Worm (Caenorhabditis elegans) whole organism, L2 larva: ENCODE measurements around the gene ctns-1.

ENCODE experiments used
- F13H6.1 ChIP-seq: sonication (generic microtip); optimal IDR thresholded peaks from 2 replicates; lab custom pipeline; 2016; ENCODE audit warnings: missing genetic modification characterization, missing compliant biosample characterization
- Y55F3AM.14 ChIP-seq: fragments of 200-800 bp; sonication (Bioruptor generic); optimal IDR thresholded peaks from 2 replicates; lab custom pipeline; 2018; ENCODE audit warnings: mild to moderate bottlenecking, missing genetic modification characterization, missing compliant biosample characterization
- ZK546.5 ChIP-seq: sonication (generic microtip); optimal IDR thresholded peaks from 2 replicates; lab custom pipeline; 2017; ENCODE audit warnings: missing biosample characterization, missing genetic modification characterization
- alr-1 ChIP-seq: fragments of 150-350 bp; optimal IDR thresholded peaks from 2 replicates; lab custom pipeline; 2014; ENCODE audit warnings: missing biosample characterization, missing genetic modification characterization
- aly-2 ChIP-seq: fragments of 150-350 bp; optimal IDR thresholded peaks from 2 replicates; lab custom pipeline; 2014; ENCODE audit warnings: missing biosample characterization, missing genetic modification characterization
- ama-1 ChIP-seq: fragments of 150-350 bp; optimal IDR thresholded peaks from 2 replicates; lab custom pipeline; 2018; ENCODE audit warnings: inconsistent platforms
- blmp-1 ChIP-seq: sonication (generic microtip); optimal IDR thresholded peaks from 2 replicates; lab custom pipeline; 2017; ENCODE audit warnings: missing genetic modification characterization, mild to moderate bottlenecking, missing compliant biosample characterization, antibody characterized with exemption, moderate library complexity; ENCODE audit not compliant: insufficient read depth
- ceh-16 ChIP-seq: fragments of 150-350 bp; optimal IDR thresholded peaks from 2 replicates; lab custom pipeline; 2014; ENCODE audit warnings: missing biosample characterization, missing genetic modification characterization
- ceh-82 ChIP-seq: fragments of 150-350 bp; optimal IDR thresholded peaks from 2 replicates; lab custom pipeline; 2014; ENCODE audit warnings: missing biosample characterization, missing genetic modification characterization
- dmd-4 ChIP-seq: sonication (generic microtip); optimal IDR thresholded peaks from 2 replicates; lab custom pipeline; 2017; ENCODE audit warnings: missing biosample characterization, missing genetic modification characterization
- egl-27 ChIP-seq: sonication (generic microtip); optimal IDR thresholded peaks from 3 replicates; lab custom pipeline; 2017; ENCODE audit warnings: missing biosample characterization, missing genetic modification reagents, missing genetic modification characterization
- elt-1 ChIP-seq: fragments of 150-350 bp; optimal IDR thresholded peaks from 2 replicates; lab custom pipeline; 2014; ENCODE audit warnings: missing biosample characterization, missing genetic modification characterization
- elt-3 ChIP-seq: sonication (generic microtip); optimal IDR thresholded peaks from 2 replicates; lab custom pipeline; 2017; ENCODE audit warnings: missing biosample characterization, missing genetic modification characterization
- gmeb-1 ChIP-seq: fragments of 150-350 bp; optimal IDR thresholded peaks from 2 replicates; lab custom pipeline; 2014; ENCODE audit warnings: missing biosample characterization, missing genetic modification characterization
- lin-11 ChIP-seq: fragments of 150-350 bp; sonication (generic microtip); optimal IDR thresholded peaks from 2 replicates; lab custom pipeline; 2014; ENCODE audit warnings: missing biosample characterization, missing genetic modification characterization, inconsistent platforms, mixed read lengths
- lin-13 ChIP-seq: fragments of 150-350 bp; optimal IDR thresholded peaks from 2 replicates; lab custom pipeline; 2014; ENCODE audit warnings: missing biosample characterization, missing genetic modification reagents, missing genetic modification characterization
- mab-5 ChIP-seq: fragments of 150-350 bp; optimal IDR thresholded peaks from 2 replicates; lab custom pipeline; 2014; ENCODE audit warnings: missing biosample characterization, missing genetic modification characterization
- mbf-1 ChIP-seq: sonication (generic microtip); optimal IDR thresholded peaks from 2 replicates; lab custom pipeline; 2017; ENCODE audit warnings: missing biosample characterization, missing genetic modification characterization
- mdl-1 ChIP-seq, 2 experiments: fragments of 150-350 bp in 1 of 2; sonication (generic microtip) in 1 of 2; optimal IDR thresholded peaks; 2 replicates each; lab custom pipeline; 2017; ENCODE audit warnings: missing biosample characterization in 2 of 2, missing genetic modification characterization in 2 of 2
- nhr-10 ChIP-seq: sonication (generic microtip); optimal IDR thresholded peaks from 2 replicates; lab custom pipeline; 2017; ENCODE audit warnings: missing biosample characterization, missing genetic modification characterization
- nhr-11 ChIP-seq: fragments of 150-350 bp; optimal IDR thresholded peaks from 2 replicates; lab custom pipeline; 2014; ENCODE audit warnings: missing biosample characterization, missing genetic modification characterization
- nhr-12 ChIP-seq: fragments of 150-350 bp; optimal IDR thresholded peaks from 2 replicates; lab custom pipeline; 2014; ENCODE audit warnings: missing biosample characterization, missing genetic modification characterization
- nhr-129 ChIP-seq: fragments of 150-350 bp; optimal IDR thresholded peaks from 2 replicates; lab custom pipeline; 2014; ENCODE audit warnings: missing biosample characterization, missing genetic modification characterization
- nhr-23 ChIP-seq: fragments of 150-350 bp; optimal IDR thresholded peaks from 2 replicates; lab custom pipeline; 2014; ENCODE audit warnings: missing biosample characterization, missing genetic modification reagents, missing genetic modification characterization
- nhr-237 ChIP-seq: fragments of 150-350 bp; optimal IDR thresholded peaks from 2 replicates; lab custom pipeline; 2014; ENCODE audit warnings: missing biosample characterization, missing genetic modification characterization
- nhr-6 ChIP-seq: fragments of 150-350 bp; optimal IDR thresholded peaks from 2 replicates; lab custom pipeline; 2014; ENCODE audit warnings: missing biosample characterization, missing genetic modification characterization
- nhr-77 ChIP-seq: fragments of 150-350 bp; optimal IDR thresholded peaks from 2 replicates; lab custom pipeline; 2014; ENCODE audit warnings: missing biosample characterization, missing genetic modification characterization
- peb-1 ChIP-seq: fragments of 150-350 bp; optimal IDR thresholded peaks from 2 replicates; lab custom pipeline; 2014; ENCODE audit warnings: missing biosample characterization, missing genetic modification characterization
- sem-4 ChIP-seq: fragments of 150-350 bp; optimal IDR thresholded peaks from 2 replicates; lab custom pipeline; 2014; ENCODE audit warnings: missing biosample characterization, missing genetic modification reagents, missing genetic modification characterization
- skn-1 ChIP-seq: sonication (generic microtip); optimal IDR thresholded peaks from 2 replicates; lab custom pipeline; 2017; ENCODE audit warnings: missing biosample characterization, missing genetic modification characterization
- sma-3 ChIP-seq: sonication (generic microtip); optimal IDR thresholded peaks from 2 replicates; lab custom pipeline; 2016; ENCODE audit warnings: missing genetic modification reagents, missing genetic modification characterization, missing compliant biosample characterization
- sma-9 ChIP-seq, 2 experiments: fragments of 150-350 bp in 1 of 2; sonication (generic microtip) in 1 of 2; optimal IDR thresholded peaks; 2 replicates each; lab custom pipeline; 2014 to 2016; ENCODE audit warnings: missing genetic modification characterization in 2 of 2, mild to moderate bottlenecking in 1 of 2, missing biosample characterization in 1 of 2, missing compliant biosample characterization in 1 of 2, missing genetic modification reagents in 1 of 2, moderate library complexity in 1 of 2
- snpc-4 ChIP-seq: fragments of 150-350 bp; optimal IDR thresholded peaks from 2 replicates; lab custom pipeline; 2014; ENCODE audit warnings: missing biosample characterization, missing genetic modification characterization
- unc-39 ChIP-seq: fragments of 150-350 bp; optimal IDR thresholded peaks from 2 replicates; lab custom pipeline; 2014; ENCODE audit warnings: missing biosample characterization, missing genetic modification characterization
- unc-55 ChIP-seq: fragments of 150-350 bp; sonication (generic microtip); optimal IDR thresholded peaks from 3 replicates; lab custom pipeline; 2014; ENCODE audit warnings: missing biosample characterization, missing genetic modification reagents, missing genetic modification characterization
- zag-1 ChIP-seq: fragments of 150-350 bp; optimal IDR thresholded peaks from 2 replicates; lab custom pipeline; 2014; ENCODE audit warnings: missing biosample characterization, missing genetic modification characterization
- ztf-1 ChIP-seq: fragments of 200-800 bp; sonication (Bioruptor generic); conservative IDR thresholded peaks from 2 replicates; pipeline ENCODE4 v1.3.6; 2022; ENCODE audit warnings: missing genetic modification characterization, missing compliant biosample characterization
- ztf-11 ChIP-seq: sonication (generic microtip); optimal IDR thresholded peaks from 2 replicates; lab custom pipeline; 2017; ENCODE audit warnings: missing biosample characterization, missing genetic modification characterization
- ztf-4 ChIP-seq: fragments of 150-350 bp; optimal IDR thresholded peaks from 2 replicates; lab custom pipeline; 2014; ENCODE audit warnings: missing biosample characterization, missing genetic modification characterization

ctns-1 gene

ce11 chrII:8156845-8157373 is 20.2 kb upstream of the ctns-1 start, which contains the start of the genes tub-1 and tmem-138:
Gene tub-1, minus strand, starts transcription at chrII:8156945.
Gene tmem-138, plus strand, starts transcription at chrII:8157323.
- TF ChIP-seq ama-1 (lab: Kevin White, UChicago) (no peak), F13H6.1 (tag; lab: Kevin White, UChicago) (no peak), mdl-1 (tag; optimal IDR thresholded peaks at IDR 0.05; lab: Kevin White, UChicago) (no peak), dmd-4 (tag; lab: Kevin White, UChicago) (no peak), mab-5 (no peak)

- no peak for TF ChIP-seq blmp-1 (tag; lab: Kevin White, UChicago)
- TF ChIP-seq Y55F3AM.14 (GFP tag; lab: Kevin White, UChicago): no peak
- no peak for TF ChIP-seq gmeb-1
- TF ChIP-seq alr-1 (tag; lab: Kevin White, UChicago): no peak
- TF ChIP-seq ceh-82 (tag; lab: Kevin White, UChicago): no peak
- TF ChIP-seq unc-39 (tag; lab: Kevin White, UChicago): no peak
- no peak for TF ChIP-seq ztf-4 (tag; lab: Kevin White, UChicago)
- TF ChIP-seq sma-3 (GFP tag; lab: Kevin White, UChicago): no peak
- no peak for TF ChIP-seq mdl-1 (tag; optimal IDR thresholded peaks at IDR 0.05; lab: Kevin White, UChicago)
- no peak for TF ChIP-seq snpc-4 (tag; lab: Kevin White, UChicago)
- TF ChIP-seq nhr-12 (tag; lab: Kevin White, UChicago): no peak
- no peak for TF ChIP-seq lin-13 (GFP tag; lab: Kevin White, UChicago)
- TF ChIP-seq nhr-23 (tag; lab: Kevin White, UChicago): no peak
- no peak for TF ChIP-seq unc-55 (GFP tag; lab: Kevin White, UChicago)
Measured at ce11 chrII:8152711-8153325, 16.1 kb upstream of the ctns-1 start.

- no peak for TF ChIP-seq nhr-129 (tag; lab: Kevin White, UChicago)
Measured at ce11 chrII:8149930-8150329, 13.2 kb upstream of the ctns-1 start, which contains the start of gene F10B5.3. Gene F10B5.3, minus strand, starts transcription at chrII:8150030.

- TF ChIP-seq nhr-6 (tag; lab: Kevin White, UChicago) (no peak), zag-1 (tag; lab: Kevin White, UChicago) (no peak), unc-55 (GFP tag; lab: Kevin White, UChicago) (no peak), gmeb-1 (no peak), nhr-11 (tag; lab: Kevin White, UChicago) (no peak), aly-2 (tag; lab: Kevin White, UChicago) (no peak), sma-3 (GFP tag; lab: Kevin White, UChicago) (no peak), elt-1 (no peak), ztf-11 (tag; lab: Kevin White, UChicago) (no peak), ztf-1 (GFP tag; lab: Robert Waterston, UW) (no peak), mbf-1 (tag; lab: Kevin White, UChicago) (no peak), ceh-16 (tag; lab: Kevin White, UChicago) (no peak), snpc-4 (tag; lab: Kevin White, UChicago) (no peak), ama-1 (lab: Kevin White, UChicago) (no peak), skn-1 (no peak), lin-11 (no peak), nhr-129 (tag; lab: Kevin White, UChicago) (no peak)
Measured at ce11 chrII:8144543-8144942, 7.8 kb upstream of the ctns-1 start, which contains the start of gene F10B5.2. Gene F10B5.2, plus strand, starts transcription at chrII:8144762.

- TF ChIP-seq nhr-129 (tag; lab: Kevin White, UChicago) (peak; percentile 69), lin-11 (no peak), ZK546.5 (tag; lab: Kevin White, UChicago) (no peak), nhr-10 (tag; lab: Kevin White, UChicago) (no peak), gmeb-1 (peak; percentile 56), skn-1 (peak; percentile 6), Y55F3AM.14 (GFP tag; lab: Kevin White, UChicago) (no peak), mab-5 (no peak), lin-13 (GFP tag; lab: Kevin White, UChicago) (peak; percentile 22), nhr-12 (tag; lab: Kevin White, UChicago) (no peak), mdl-1 (tag; optimal IDR thresholded peaks at IDR 0.05; lab: Kevin White, UChicago) (no peak), nhr-11 (tag; lab: Kevin White, UChicago) (no peak), sma-3 (GFP tag; lab: Kevin White, UChicago) (peak; percentile 43), unc-39 (tag; lab: Kevin White, UChicago) (no peak), egl-27 (tag; lab: Kevin White, UChicago) (no peak), ceh-82 (tag; lab: Kevin White, UChicago) (no peak), unc-55 (GFP tag; lab: Kevin White, UChicago) (peak; percentile 85), ceh-16 (tag; lab: Kevin White, UChicago) (no peak), nhr-237 (no peak), nhr-77 (tag; lab: Kevin White, UChicago) (no peak), peb-1 (no peak), sem-4 (tag; lab: Kevin White, UChicago) (no peak), blmp-1 (tag; lab: Kevin White, UChicago) (no peak), elt-3 (tag; lab: Kevin White, UChicago) (no peak), sma-9 (GFP tag; optimal IDR thresholded peaks at IDR 0.05; lab: Kevin White, UChicago) (no peak), sma-9 (tag; optimal IDR thresholded peaks at IDR 0.05; lab: Kevin White, UChicago) (no peak), mbf-1 (tag; lab: Kevin White, UChicago) (no peak)
Measured at ce11 chrII:8143278-8143931, 6.7 kb upstream of the ctns-1 start, which contains the start of the genes ints-11 and rpl-10. Gene ints-11, minus strand, starts transcription at chrII:8143478. Gene rpl-10, plus strand, starts transcription at chrII:8143881.
